Fruit fly (Drosophila melanogaster) Kc167 (cell line): Measurements from ENCODE around the gene dmt.

Source experiments
- psq ChIP-seq: fragments of >200 bp; optimal IDR thresholded peaks from 2 replicates; lab custom pipeline; 2017; ENCODE audit warnings: missing external identifiers
- ttk ChIP-seq: sonication (Bioruptor generic); optimal IDR thresholded peaks from 2 replicates; lab custom pipeline; 2017; ENCODE audit warnings: missing external identifiers

DNA sequence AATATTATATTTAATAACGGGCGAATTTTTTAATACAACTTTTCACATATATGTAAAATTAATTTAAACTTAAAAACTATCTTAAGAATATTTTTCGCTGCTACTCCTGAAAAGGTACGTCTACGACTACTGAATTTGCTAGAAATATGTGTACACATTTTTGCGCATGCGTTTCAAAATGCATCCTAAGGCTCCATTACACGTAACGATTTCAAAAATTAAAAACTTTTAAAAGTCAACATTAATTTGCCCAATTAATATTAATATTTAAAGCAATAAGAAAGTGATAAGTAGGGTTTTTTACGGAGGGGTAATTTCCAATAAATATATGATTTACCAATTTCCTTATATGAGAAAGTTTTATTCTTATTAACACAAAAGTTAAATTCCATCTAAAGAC, 19.8 kb downstream of the dmt start, which contains the start of gene FoxP:
- TF ChIP-seq psq (lab: Kevin White, UChicago) (no peak), ttk (lab: Kevin White, UChicago) (no peak)
